Fruit fly (Drosophila melanogaster): ENCODE measurements around the gene cal1.
A peak's percentile ranks its signal among the peaks of the same experiment; 100 is the strongest.

Gene cal1

DNA sequence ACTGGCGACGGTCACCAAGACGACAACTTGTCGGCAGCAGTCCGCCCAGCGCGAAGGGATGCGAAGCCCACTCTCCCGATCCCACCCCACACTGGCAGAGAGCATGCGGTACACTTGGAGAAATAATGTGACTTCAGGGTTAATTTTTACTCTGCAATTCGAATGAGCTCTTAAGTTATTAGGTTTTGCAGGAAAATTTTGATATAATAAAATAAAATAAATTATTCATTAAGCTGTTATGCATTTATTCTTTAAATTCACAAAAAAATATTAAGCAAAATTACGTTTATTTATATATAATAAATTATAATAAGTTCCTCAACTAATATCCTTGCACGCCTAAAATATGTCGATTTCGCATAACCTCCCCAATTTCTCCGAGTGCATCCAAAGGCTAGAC, 39.2 kb upstream of the cal1 start (continued):
- TF ChIP-seq al (GFP tag; IDR thresholded peaks at IDR 0.05) (no peak), gcm2 (GFP tag; optimal IDR thresholded peaks at IDR 0.05) (no peak), CG14965 (GFP tag; optimal IDR thresholded peaks at IDR 0.05; ENCODE audit: borderline replicate concordance) (no peak), CG17385 (GFP tag; optimal IDR thresholded peaks at IDR 0.05) (peak; percentile 25), CG10366 (GFP tag; IDR thresholded peaks at IDR 0.05) (no peak), Stat92E (GFP tag; optimal IDR thresholded peaks at IDR 0.05) (no peak), Dp (GFP tag; optimal IDR thresholded peaks at IDR 0.05) (no peak), lmd (GFP tag; IDR thresholded peaks at IDR 0.05) (0 out of 2 replicates have a peak, but pooled peaks have one; percentile 12), Adf1 (GFP tag; IDR thresholded peaks at IDR 0.05) (no peak), CG12769 (tag; optimal IDR thresholded peaks at IDR 0.05) (no peak), Opbp (GFP tag; IDR thresholded peaks at IDR 0.05; ENCODE audit: partially characterized antibody) (no peak), CG8478 (optimal IDR thresholded peaks at IDR 0.05) (no peak), Hand (GFP tag; optimal IDR thresholded peaks at IDR 0.05) (no peak), pb (GFP tag; optimal IDR thresholded peaks at IDR 0.05) (no peak), maf-S (GFP tag; optimal IDR thresholded peaks at IDR 0.05) (no peak), tgo (GFP tag; IDR thresholded peaks at IDR 0.05) (no peak), Nf-YA (GFP tag; IDR thresholded peaks at IDR 0.05) (no peak), Sry-β (GFP tag; optimal IDR thresholded peaks at IDR 0.05) (no peak), Neu2 (GFP tag; optimal IDR thresholded peaks at IDR 0.05; ENCODE audit: borderline replicate concordance) (no peak), pfk (GFP tag; optimal IDR thresholded peaks at IDR 0.05) (no peak), CG10147 (GFP tag; optimal IDR thresholded peaks at IDR 0.05) (no peak), CG10959 (GFP tag; IDR thresholded peaks at IDR 0.05) (no peak), Dbx (GFP tag; IDR thresholded peaks at IDR 0.05) (no peak), CG32532 (GFP tag; IDR thresholded peaks at IDR 0.05) (no peak), fu2 (GFP tag; optimal IDR thresholded peaks at IDR 0.05) (no peak), CG31365 (tag; optimal IDR thresholded peaks at IDR 0.05) (no peak), MESR4 (GFP tag; optimal IDR thresholded peaks at IDR 0.05) (no peak), grau (tag; optimal IDR thresholded peaks at IDR 0.05) (peak; percentile 52), Med (GFP tag) (peak; percentile 49), CG12744 (GFP tag; optimal IDR thresholded peaks at IDR 0.05) (no peak), NC2α (GFP tag; optimal IDR thresholded peaks at IDR 0.05) (no peak), zen2 (GFP tag; IDR thresholded peaks at IDR 0.05; ENCODE audit: partially characterized antibody) (no peak), Drgx (GFP tag; IDR thresholded peaks at IDR 0.05) (peak; percentile 18; the same call in 1 of the 2 replicates), CG6854 (GFP tag; optimal IDR thresholded peaks at IDR 0.05) (no peak), CG2889 (GFP tag; IDR thresholded peaks at IDR 0.05) (peak; percentile 13; the same call in 1 of the 3 replicates), YL-1 (GFP tag; optimal IDR thresholded peaks at IDR 0.05) (no peak), CG12071 (GFP tag; optimal IDR thresholded peaks at IDR 0.05) (no peak), Max (GFP tag; optimal IDR thresholded peaks at IDR 0.05) (no peak), Trl (optimal IDR thresholded peaks at IDR 0.05) (no peak), Trl (GFP tag; optimal IDR thresholded peaks at IDR 0.05) (no peak), tup (GFP tag; optimal IDR thresholded peaks at IDR 0.05) (no peak), HmgZ (tag; optimal IDR thresholded peaks at IDR 0.05) (no peak), CG4424 (GFP tag; optimal IDR thresholded peaks at IDR 0.05) (no peak), vnd (GFP tag; IDR thresholded peaks at IDR 0.05; ENCODE audit: partially characterized antibody) (no peak), abd-A (tag; optimal IDR thresholded peaks at IDR 0.05) (no peak)

All from whole organism, embryonic.